Fruit fly (Drosophila melanogaster) whole organism: Measurements from ENCODE around the gene Acp95EF.

ENCODE experiments used
- CG8478 ChIP-seq: fragments of >200 bp; optimal IDR thresholded peaks from 2 replicates; lab custom pipeline; 2018; ENCODE audit warnings: inconsistent platforms
- Dll ChIP-seq: fragments of >200 bp; optimal IDR thresholded peaks from 2 replicates; lab custom pipeline; 2017
- EcR ChIP-seq, 2 experiments: fragments of >200 bp; optimal IDR thresholded peaks; 2 replicates each; lab custom pipeline; 2017; ENCODE audit warnings: missing biosample characterization in 2 of 2, missing genetic modification characterization in 2 of 2, missing genetic modification reagents in 2 of 2
- pan ChIP-seq: fragments of >200 bp; optimal IDR thresholded peaks from 2 replicates; lab custom pipeline; 2017
- psq ChIP-seq: fragments of >200 bp; optimal IDR thresholded peaks from 2 replicates; lab custom pipeline; 2017
- usp ChIP-seq: fragments of >200 bp; optimal IDR thresholded peaks from 2 replicates; lab custom pipeline; 2017; ENCODE audit warnings: missing biosample characterization, missing genetic modification characterization, mixed read lengths

dm6 chr3R:24267580-24268202 is 38.9 kb downstream of the Acp95EF start:
- no peak for TF ChIP-seq psq (lab: Kevin White, UChicago)
- TF ChIP-seq usp (GFP tag; lab: Kevin White, UChicago) = no peak
- peak in 1 of 2 experiments; percentile 44 for TF ChIP-seq EcR (GFP tag; optimal IDR thresholded peaks at IDR 0.05; lab: Kevin White, UChicago)
- TF ChIP-seq CG8478 (lab: Kevin White, UChicago) = no peak
- TF ChIP-seq Dll = no peak
- no peak for TF ChIP-seq pan (lab: Kevin White, UChicago)
